Fruit fly (Drosophila melanogaster) whole organism, embryonic: ENCODE measurements around the gene cmb.

Experiments
- Ada2b ChIP-seq: fragments of 200-800 bp; sonication (Bioruptor generic); IDR thresholded peaks from 2 replicates; pipeline ENCODE4 v1.3.6; 2022; ENCODE audit warnings: missing biosample characterization, missing genetic modification characterization
- CG10274 ChIP-seq: fragments of 200-800 bp; sonication (Bioruptor generic); optimal IDR thresholded peaks from 3 replicates; lab custom pipeline; 2017; ENCODE audit warnings: missing biosample characterization, mild to moderate bottlenecking, missing genetic modification characterization
- CG10366 ChIP-seq: fragments of 200-800 bp; sonication (Bioruptor generic); IDR thresholded peaks from 2 replicates; pipeline ENCODE4 v1.3.6; 2022; ENCODE audit warnings: missing biosample characterization, missing genetic modification characterization
- CG11085 ChIP-seq: fragments of 200-800 bp; sonication (Bioruptor generic); IDR thresholded peaks from 2 replicates; pipeline ENCODE4 v1.3.6; 2022; ENCODE audit warnings: missing biosample characterization, missing genetic modification characterization
- CG12071 ChIP-seq: fragments of 200-800 bp; sonication (Bioruptor generic); optimal IDR thresholded peaks from 3 replicates; lab custom pipeline; 2018; ENCODE audit warnings: missing biosample characterization, mild to moderate bottlenecking, missing genetic modification characterization
- CG1233 ChIP-seq: fragments of 200-800 bp; sonication (Bioruptor generic); optimal IDR thresholded peaks from 4 replicates; lab custom pipeline; 2018; ENCODE audit warnings: missing biosample characterization, mild to moderate bottlenecking, missing genetic modification characterization
- CG14014 ChIP-seq: fragments of 200-800 bp; sonication (Bioruptor generic); IDR thresholded peaks from 2 replicates; pipeline ENCODE4 v1.3.6; 2022; ENCODE audit warnings: missing biosample characterization, missing genetic modification characterization
- CG15601 ChIP-seq: fragments of 200-800 bp; sonication (Bioruptor generic); optimal IDR thresholded peaks from 3 replicates; lab custom pipeline; 2019; ENCODE audit warnings: missing biosample characterization, mild to moderate bottlenecking, missing genetic modification characterization, moderate library complexity
- CG15696 ChIP-seq: fragments of 200-800 bp; sonication (Bioruptor generic); optimal IDR thresholded peaks from 2 replicates; lab custom pipeline; 2019; ENCODE audit warnings: missing biosample characterization, mild to moderate bottlenecking, missing genetic modification characterization, moderate library complexity
- CG17612 ChIP-seq: fragments of 200-800 bp; sonication (Bioruptor generic); IDR thresholded peaks from 2 replicates; pipeline ENCODE4 v1.3.6; 2022; ENCODE audit warnings: missing biosample characterization, missing genetic modification characterization
- CG1832 ChIP-seq: fragments of 200-800 bp; sonication (Bioruptor generic); optimal IDR thresholded peaks from 2 replicates; lab custom pipeline; 2017; ENCODE audit warnings: missing biosample characterization, mild to moderate bottlenecking, missing genetic modification characterization, inconsistent platforms
- CG2199 ChIP-seq: fragments of 200-800 bp; sonication (Bioruptor generic); IDR thresholded peaks from 3 replicates; pipeline ENCODE4 v1.3.6; 2022; ENCODE audit warnings: missing biosample characterization, missing genetic modification characterization
- CG32767 ChIP-seq: fragments of 200-800 bp; sonication (Bioruptor generic); IDR thresholded peaks from 2 replicates; pipeline ENCODE4 v1.3.6; 2022; ENCODE audit warnings: missing biosample characterization, missing genetic modification characterization
- CG3995 ChIP-seq: fragments of 200-800 bp; sonication (Bioruptor generic); optimal IDR thresholded peaks from 3 replicates; lab custom pipeline; 2016; ENCODE audit warnings: missing biosample characterization, missing genetic modification characterization
- CG5953 ChIP-seq: fragments of 200-800 bp; sonication (Bioruptor generic); IDR thresholded peaks from 2 replicates; pipeline ENCODE4 v1.3.6; 2022; ENCODE audit warnings: missing biosample characterization, missing genetic modification characterization
- CG7556 ChIP-seq: fragments of 200-800 bp; sonication (Bioruptor generic); optimal IDR thresholded peaks from 2 replicates; lab custom pipeline; 2017; ENCODE audit warnings: missing biosample characterization, mild to moderate bottlenecking, missing genetic modification characterization
- CG7928 ChIP-seq: fragments of 200-800 bp; sonication (Bioruptor generic); optimal IDR thresholded peaks from 2 replicates; lab custom pipeline; 2017; ENCODE audit warnings: missing biosample characterization, mild to moderate bottlenecking, missing genetic modification characterization
- CG8359 ChIP-seq: fragments of 200-800 bp; sonication (Bioruptor generic); optimal IDR thresholded peaks from 2 replicates; lab custom pipeline; 2017; ENCODE audit warnings: missing biosample characterization, mild to moderate bottlenecking, missing genetic modification characterization, borderline replicate concordance
- CG8388 ChIP-seq: fragments of 200-800 bp; sonication (Bioruptor generic); optimal IDR thresholded peaks from 2 replicates; lab custom pipeline; 2019; ENCODE audit warnings: missing biosample characterization, mild to moderate bottlenecking, missing genetic modification characterization, moderate library complexity
- Dfd ChIP-seq, 2 experiments: fragments of >200 bp; optimal IDR thresholded peaks; 2 replicates each; lab custom pipeline; 2017; ENCODE audit warnings: missing biosample characterization in 2 of 2, missing genetic modification characterization in 2 of 2
- Dip3 ChIP-seq: fragments of 200-800 bp; sonication (Bioruptor generic); optimal IDR thresholded peaks from 3 replicates; lab custom pipeline; 2016; ENCODE audit warnings: missing biosample characterization, missing genetic modification characterization
- Dll ChIP-seq: fragments of 200-800 bp; sonication (Bioruptor generic); IDR thresholded peaks from 4 replicates; pipeline ENCODE4 v1.3.6; 2022; ENCODE audit warnings: missing biosample characterization, missing genetic modification characterization; ENCODE audit not compliant: partially characterized antibody
- E2f2 ChIP-seq: fragments of 200-800 bp; sonication (Bioruptor generic); IDR thresholded peaks from 2 replicates; pipeline ENCODE4 v1.3.6; 2022; ENCODE audit warnings: missing biosample characterization, missing genetic modification characterization
- Hand ChIP-seq: fragments of 200-800 bp; sonication (Bioruptor generic); optimal IDR thresholded peaks from 2 replicates; lab custom pipeline; 2017; ENCODE audit warnings: mild to moderate bottlenecking, missing biosample characterization, missing genetic modification reagents, missing genetic modification characterization
- Nf-YB ChIP-seq: fragments of 200-800 bp; sonication (Bioruptor generic); optimal IDR thresholded peaks from 3 replicates; lab custom pipeline; 2019; ENCODE audit warnings: missing biosample characterization, mild to moderate bottlenecking, missing genetic modification characterization, moderate library complexity
- Oli ChIP-seq: fragments of 200-800 bp; sonication (Bioruptor generic); optimal IDR thresholded peaks from 2 replicates; lab custom pipeline; 2018; ENCODE audit warnings: missing biosample characterization, mild to moderate bottlenecking, missing genetic modification characterization, moderate library complexity
- Opbp ChIP-seq: fragments of 200-800 bp; sonication (Bioruptor generic); IDR thresholded peaks from 3 replicates; pipeline ENCODE4 v1.3.6; 2022; ENCODE audit warnings: missing biosample characterization, missing genetic modification characterization; ENCODE audit not compliant: partially characterized antibody
- Xbp1 ChIP-seq: fragments of 200-800 bp; sonication (Bioruptor generic); optimal IDR thresholded peaks from 3 replicates; lab custom pipeline; 2016; ENCODE audit warnings: missing biosample characterization, mild to moderate bottlenecking, missing genetic modification characterization
- ac ChIP-seq: fragments of 200-800 bp; sonication (Bioruptor generic); optimal IDR thresholded peaks from 3 replicates; lab custom pipeline; 2017; ENCODE audit warnings: missing biosample characterization, mild to moderate bottlenecking, missing genetic modification characterization
- chif ChIP-seq, 2 experiments: fragments of 200-800 bp; sonication (Bioruptor generic); optimal IDR thresholded peaks; 3 replicates each; lab custom pipeline; 2016; ENCODE audit warnings: missing biosample characterization in 2 of 2, missing genetic modification characterization in 2 of 2
- chm ChIP-seq: fragments of 200-800 bp; sonication (Bioruptor generic); IDR thresholded peaks from 2 replicates; pipeline ENCODE4 v1.3.6; 2022; ENCODE audit warnings: missing biosample characterization, missing genetic modification characterization
- ci ChIP-seq: fragments of 200-800 bp; sonication (Bioruptor generic); IDR thresholded peaks from 3 replicates; pipeline ENCODE4 v1.3.6; 2022; ENCODE audit warnings: missing biosample characterization, missing genetic modification characterization
- eve ChIP-seq, 2 experiments: fragments of >200 bp; optimal IDR thresholded peaks; 2 replicates each; lab custom pipeline; 2017; ENCODE audit warnings: missing biosample characterization in 2 of 2, missing genetic modification characterization in 2 of 2
- her ChIP-seq: fragments of 200-800 bp; sonication (Bioruptor generic); optimal IDR thresholded peaks from 2 replicates; lab custom pipeline; 2016; ENCODE audit warnings: missing biosample characterization, missing genetic modification characterization
- knrl ChIP-seq: fragments of 200-800 bp; sonication (Bioruptor generic); IDR thresholded peaks from 3 replicates; pipeline ENCODE4 v1.3.6; 2022; ENCODE audit warnings: missing biosample characterization, missing genetic modification characterization; ENCODE audit not compliant: partially characterized antibody
- lov ChIP-seq, 2 experiments: fragments of 200-800 bp in 1 of 2; fragments of >200 bp in 1 of 2; sonication (Bioruptor generic) in 1 of 2; IDR thresholded peaks in 1 of 2; optimal IDR thresholded peaks in 1 of 2; 2 replicates in 1 of 2; 3 replicates in 1 of 2; pipeline versions ENCODE4 v1.3.6 to Lab custom; 2017 to 2022; ENCODE audit warnings: missing biosample characterization in 1 of 2, missing genetic modification characterization in 1 of 2
- mld ChIP-seq: fragments of 200-800 bp; sonication (Bioruptor generic); IDR thresholded peaks from 3 replicates; pipeline ENCODE4 v1.3.6; 2022; ENCODE audit warnings: missing biosample characterization, missing genetic modification characterization; ENCODE audit not compliant: partially characterized antibody
- pho ChIP-seq: fragments of 200-800 bp; sonication (Bioruptor generic); optimal IDR thresholded peaks from 2 replicates; lab custom pipeline; 2016; ENCODE audit warnings: missing biosample characterization, missing genetic modification characterization
- repo ChIP-seq: fragments of 200-800 bp; sonication (Bioruptor generic); optimal IDR thresholded peaks from 2 replicates; lab custom pipeline; 2016; ENCODE audit warnings: missing biosample characterization, missing genetic modification characterization
- ro ChIP-seq: fragments of 200-800 bp; sonication (Bioruptor generic); IDR thresholded peaks from 2 replicates; pipeline ENCODE4 v1.3.6; 2022; ENCODE audit warnings: missing biosample characterization, missing genetic modification characterization
- slp2 ChIP-seq: fragments of 200-800 bp; sonication (Bioruptor generic); optimal IDR thresholded peaks from 2 replicates; lab custom pipeline; 2016; ENCODE audit warnings: missing biosample characterization, missing genetic modification characterization
- so ChIP-seq: fragments of 200-800 bp; sonication (Bioruptor generic); IDR thresholded peaks from 3 replicates; pipeline ENCODE4 v1.3.6; 2022; ENCODE audit warnings: missing biosample characterization, missing genetic modification characterization
- sr ChIP-seq: fragments of 200-800 bp; sonication (Bioruptor generic); IDR thresholded peaks from 3 replicates; pipeline ENCODE4 v1.3.6; 2022; ENCODE audit warnings: missing biosample characterization, missing genetic modification characterization
- stc ChIP-seq: fragments of 200-800 bp; sonication (Bioruptor generic); IDR thresholded peaks from 2 replicates; pipeline ENCODE4 v1.3.6; 2022; ENCODE audit warnings: missing biosample characterization, missing genetic modification characterization
- twi ChIP-seq: fragments of 200-800 bp; optimal IDR thresholded peaks from 2 replicates; lab custom pipeline; 2019; ENCODE audit warnings: missing biosample characterization, mild to moderate bottlenecking, missing genetic modification characterization, moderate library complexity
- unc-4 ChIP-seq: fragments of 200-800 bp; sonication (Bioruptor generic); IDR thresholded peaks from 2 replicates; pipeline ENCODE4 v1.3.6; 2022; ENCODE audit warnings: missing biosample characterization, missing genetic modification characterization; ENCODE audit not compliant: partially characterized antibody
- vnd ChIP-seq: fragments of 200-800 bp; sonication (Bioruptor generic); IDR thresholded peaks from 3 replicates; pipeline ENCODE4 v1.3.6; 2022; ENCODE audit warnings: missing biosample characterization, missing genetic modification characterization; ENCODE audit not compliant: partially characterized antibody
- z ChIP-seq: fragments of 200-800 bp; sonication (Bioruptor generic); IDR thresholded peaks from 3 replicates; pipeline ENCODE4 v1.3.6; 2022; ENCODE audit warnings: missing biosample characterization, missing genetic modification characterization
- zen ChIP-seq: fragments of 200-800 bp; sonication (Bioruptor generic); optimal IDR thresholded peaks from 3 replicates; lab custom pipeline; 2018; ENCODE audit warnings: missing biosample characterization, mild to moderate bottlenecking, missing genetic modification characterization, moderate library complexity

cmb gene

DNA sequence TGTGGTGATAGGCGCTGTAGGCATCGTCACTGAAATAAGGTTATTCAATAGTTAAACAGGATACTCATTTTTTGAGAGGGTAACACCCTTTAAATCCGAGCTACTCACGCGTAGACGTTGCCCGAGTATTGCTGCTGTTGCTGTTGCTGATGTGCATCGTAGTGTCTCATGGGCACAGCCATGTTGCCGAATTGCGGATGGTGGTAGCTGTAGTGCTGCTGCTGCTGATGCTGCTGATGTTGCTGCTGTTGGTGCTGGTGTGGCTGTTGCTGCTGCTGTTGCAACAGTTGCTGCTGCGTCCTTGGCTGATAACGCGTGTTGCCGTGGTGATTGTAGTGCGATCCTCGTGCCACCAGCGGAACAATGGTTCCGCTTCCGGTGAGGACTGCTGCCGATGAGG lies 12.2 kb upstream of the cmb start:
- TF ChIP-seq Hand (GFP tag; lab: Kevin White, UChicago) (no peak), Dfd (GFP tag; optimal IDR thresholded peaks at IDR 0.05; lab: Kevin White, UChicago) (peak in 1 of 2 experiments; percentile 26)

dm6 chr3L:13432791-13433190 lies 9.6 kb upstream of the cmb start:
- TF ChIP-seq CG15696 (tag; lab: Kevin White, UChicago) (no peak), Nf-YB (GFP tag; lab: Kevin White, UChicago) (no peak), CG8359 (GFP tag; lab: Kevin White, UChicago) (no peak), Xbp1 (no peak), CG5953 (no peak), CG10366 (GFP tag; lab: Robert Waterston, UW) (no peak), Dip3 (GFP tag; lab: Kevin White, UChicago) (no peak), unc-4 (GFP tag; lab: Robert Waterston, UW) (no peak), CG15601 (tag; lab: Kevin White, UChicago) (no peak), CG3995 (GFP tag; lab: Kevin White, UChicago) (peak; percentile 13), Ada2b (GFP tag; lab: Robert Waterston, UW) (no peak), ac (no peak), CG1832 (GFP tag; lab: Kevin White, UChicago) (no peak), her (GFP tag; lab: Kevin White, UChicago) (no peak), ci (GFP tag; lab: Robert Waterston, UW) (0 out of 3 replicates have a peak, but pooled peaks have one; percentile 15), CG12071 (GFP tag; lab: Kevin White, UChicago) (no peak), knrl (peak; percentile 19; the same call in 2 of the 3 replicates), CG10274 (GFP tag; lab: Kevin White, UChicago) (no peak), z (GFP tag; lab: Robert Waterston, UW) (peak; percentile 55; the same call in 1 of the 3 replicates), so (GFP tag; lab: Robert Waterston, UW) (no peak), ro (GFP tag; lab: Robert Waterston, UW) (no peak), vnd (GFP tag; lab: Robert Waterston, UW) (peak; percentile 25; the same call in 1 of the 3 replicates), CG14014 (GFP tag; lab: Robert Waterston, UW) (no peak), repo (GFP tag; lab: Kevin White, UChicago) (no peak), Opbp (GFP tag; lab: Robert Waterston, UW) (peak; percentile 81), CG7556 (GFP tag; lab: Kevin White, UChicago) (no peak), Oli (no peak), CG11085 (GFP tag; lab: Robert Waterston, UW) (no peak), slp2 (GFP tag; lab: Kevin White, UChicago) (no peak), mld (GFP tag; lab: Robert Waterston, UW) (peak; percentile 68; the same call in 2 of the 3 replicates), stc (GFP tag; lab: Robert Waterston, UW) (no peak), chm (no peak), E2f2 (GFP tag; lab: Robert Waterston, UW) (no peak), twi (tag; lab: Kevin White, UChicago) (no peak), CG17612 (no peak), eve (GFP tag; optimal IDR thresholded peaks at IDR 0.05; lab: Kevin White, UChicago) (no peak), CG1233 (no peak), CG7928 (no peak), CG8388 (no peak), zen (tag; lab: Kevin White, UChicago) (no peak), CG2199 (0 out of 3 replicates have a peak, but pooled peaks have one; percentile 10), CG32767 (GFP tag; lab: Robert Waterston, UW) (no peak), lov (optimal IDR thresholded peaks at IDR 0.05; lab: Kevin White, UChicago) (no peak), lov (GFP tag; IDR thresholded peaks at IDR 0.05; lab: Robert Waterston, UW) (no peak), pho (GFP tag; lab: Kevin White, UChicago) (no peak), Dll (GFP tag; lab: Robert Waterston, UW) (peak; percentile 19; the same call in 1 of the 4 replicates), chif (GFP tag; optimal IDR thresholded peaks at IDR 0.05; lab: Kevin White, UChicago) (no peak), sr (GFP tag; lab: Robert Waterston, UW) (no peak)
